Worm (Caenorhabditis elegans): ENCODE results near the gene egrh-1.

- TF ChIP-seq dao-5 (tag; optimal IDR thresholded peaks at IDR 0.05) = no peak
- no peak for TF ChIP-seq W03F9.2 (tag; optimal IDR thresholded peaks at IDR 0.05)
- TF ChIP-seq him-1 (tag; optimal IDR thresholded peaks at IDR 0.05) = no peak
Observed at ce11 chrX:14804706-14805105, 41.0 kb upstream of the egrh-1 start.
